Worm (Caenorhabditis elegans): ENCODE results near the gene C10B5.1.

ce11 chrV:8569172-8569571, 11.9 kb upstream of the C10B5.1 start:
- TF ChIP-seq ces-1 (GFP tag; optimal IDR thresholded peaks at IDR 0.05) (no peak), hlh-4 (tag; optimal IDR thresholded peaks at IDR 0.05) (no peak), unc-98 (GFP tag; IDR thresholded peaks at IDR 0.05) (no peak), sptf-1 (tag; optimal IDR thresholded peaks at IDR 0.05) (no peak), fos-1 (tag; optimal IDR thresholded peaks at IDR 0.05) (no peak), lin-15B (tag; optimal IDR thresholded peaks at IDR 0.05) (no peak), nhr-77 (tag; optimal IDR thresholded peaks at IDR 0.05) (no peak), nhr-12 (tag; optimal IDR thresholded peaks at IDR 0.05) (no peak), elt-2 (tag; optimal IDR thresholded peaks at IDR 0.05) (no peak), zag-1 (tag; optimal IDR thresholded peaks at IDR 0.05) (no peak), nhr-47 (tag; optimal IDR thresholded peaks at IDR 0.05) (no peak), snpc-4 (tag; optimal IDR thresholded peaks at IDR 0.05) (no peak)

Data from whole organism, L1 larva.